Fruit fly (Drosophila melanogaster) whole organism, prepupa: ENCODE measurements around the gene Ir64a.
A peak's percentile ranks its signal among the peaks of the same experiment; 100 is the strongest.

Experiments used
- CG10669 ChIP-seq: fragments of 200-800 bp; sonication (Bioruptor generic); optimal IDR thresholded peaks from 3 replicates; lab custom pipeline; 2018; ENCODE audit warnings: missing biosample characterization, mild to moderate bottlenecking, missing genetic modification characterization, moderate library complexity
- CG11294 ChIP-seq: fragments of 200-800 bp; sonication (Bioruptor generic); IDR thresholded peaks from 2 replicates; pipeline ENCODE4 v1.3.6; 2022; ENCODE audit warnings: missing biosample characterization, missing genetic modification characterization
- CG11762 ChIP-seq: fragments of 200-800 bp; sonication (Bioruptor generic); optimal IDR thresholded peaks from 3 replicates; lab custom pipeline; 2016; ENCODE audit warnings: missing biosample characterization, missing genetic modification characterization; ENCODE audit not compliant: insufficient read depth
- CG11902 ChIP-seq: fragments of 200-800 bp; sonication (Bioruptor generic); optimal IDR thresholded peaks from 3 replicates; lab custom pipeline; 2016; ENCODE audit warnings: missing biosample characterization, missing genetic modification characterization
- CG15336 ChIP-seq: fragments of 200-800 bp; sonication (Bioruptor generic); IDR thresholded peaks from 2 replicates; pipeline ENCODE4 v1.3.6; 2022; ENCODE audit warnings: missing biosample characterization, missing genetic modification characterization
- CG1621 ChIP-seq: fragments of 200-800 bp; sonication (Bioruptor generic); optimal IDR thresholded peaks from 3 replicates; lab custom pipeline; 2018; ENCODE audit warnings: missing biosample characterization, mild to moderate bottlenecking, missing genetic modification characterization
- CG16779 ChIP-seq: fragments of 200-800 bp; sonication (Bioruptor generic); optimal IDR thresholded peaks from 3 replicates; lab custom pipeline; 2017; ENCODE audit warnings: missing biosample characterization, mild to moderate bottlenecking, missing genetic modification characterization
- CG3032 ChIP-seq: fragments of 200-800 bp; optimal IDR thresholded peaks from 2 replicates; lab custom pipeline; 2019; ENCODE audit warnings: missing biosample characterization, mild to moderate bottlenecking, missing genetic modification characterization, moderate library complexity
- CG31627 ChIP-seq: fragments of 200-800 bp; sonication (Bioruptor generic); optimal IDR thresholded peaks from 3 replicates; lab custom pipeline; 2016; ENCODE audit warnings: missing biosample characterization, missing genetic modification characterization
- CG3919 ChIP-seq: fragments of 200-800 bp; sonication (Bioruptor generic); optimal IDR thresholded peaks from 3 replicates; lab custom pipeline; 2016; ENCODE audit warnings: missing biosample characterization, missing genetic modification characterization
- CG4318 ChIP-seq: fragments of 200-800 bp; sonication (Bioruptor generic); optimal IDR thresholded peaks from 3 replicates; lab custom pipeline; 2017; ENCODE audit warnings: missing biosample characterization, mild to moderate bottlenecking, missing genetic modification characterization
- CG6163 ChIP-seq: fragments of 200-800 bp; sonication (Bioruptor generic); IDR thresholded peaks from 3 replicates; pipeline ENCODE4 v1.3.6; 2022; ENCODE audit warnings: missing biosample characterization, missing genetic modification characterization
- CG6276 ChIP-seq: fragments of 200-800 bp; sonication (Bioruptor generic); optimal IDR thresholded peaks from 2 replicates; lab custom pipeline; 2017; ENCODE audit warnings: missing biosample characterization, mild to moderate bottlenecking, missing genetic modification characterization
- CG6792 ChIP-seq: fragments of 200-800 bp; sonication (Bioruptor generic); optimal IDR thresholded peaks from 3 replicates; lab custom pipeline; 2016; ENCODE audit warnings: missing biosample characterization, missing genetic modification characterization
- CG6808 ChIP-seq: fragments of 200-800 bp; sonication (Bioruptor generic); optimal IDR thresholded peaks from 3 replicates; lab custom pipeline; 2017; ENCODE audit warnings: missing biosample characterization, missing genetic modification characterization, mild to moderate bottlenecking, moderate library complexity, missing genetic modification reagents
- CG6854 ChIP-seq: fragments of 200-800 bp; sonication (Bioruptor generic); optimal IDR thresholded peaks from 2 replicates; lab custom pipeline; 2017; ENCODE audit warnings: missing biosample characterization, mild to moderate bottlenecking, missing genetic modification characterization
- CG7368 ChIP-seq: fragments of 200-800 bp; sonication (Bioruptor generic); optimal IDR thresholded peaks from 3 replicates; lab custom pipeline; 2016; ENCODE audit warnings: missing biosample characterization, missing genetic modification characterization
- CG8119 ChIP-seq: fragments of 200-800 bp; sonication (Bioruptor generic); IDR thresholded peaks from 3 replicates; pipeline ENCODE4 v1.3.6; 2022; ENCODE audit warnings: missing biosample characterization, missing genetic modification characterization
- CG8319 ChIP-seq: fragments of 200-800 bp; sonication (Bioruptor generic); optimal IDR thresholded peaks from 3 replicates; lab custom pipeline; 2016; ENCODE audit warnings: missing biosample characterization, missing genetic modification characterization
- CG8632 ChIP-seq: fragments of 200-800 bp; sonication (Bioruptor generic); optimal IDR thresholded peaks from 3 replicates; lab custom pipeline; 2016; ENCODE audit warnings: missing biosample characterization, missing genetic modification characterization
- Eip75B ChIP-seq: fragments of 200-800 bp; sonication (Bioruptor generic); optimal IDR thresholded peaks from 3 replicates; lab custom pipeline; 2016; ENCODE audit warnings: missing biosample characterization, missing genetic modification characterization
- Eip78C ChIP-seq: fragments of 200-800 bp; sonication (Bioruptor generic); peaks from one replicate; lab custom pipeline; 2016; ENCODE audit warnings: missing biosample characterization, missing genetic modification characterization
- Ets21C ChIP-seq: fragments of 200-800 bp; sonication (Bioruptor generic); optimal IDR thresholded peaks from 3 replicates; lab custom pipeline; 2016; ENCODE audit warnings: missing biosample characterization, missing genetic modification characterization
- Ets96B ChIP-seq: fragments of 200-800 bp; optimal IDR thresholded peaks from 2 replicates; lab custom pipeline; 2019; ENCODE audit warnings: missing biosample characterization, mild to moderate bottlenecking, missing genetic modification characterization, moderate library complexity
- Gug ChIP-seq: fragments of 200-800 bp; sonication (Bioruptor generic); IDR thresholded peaks from 2 replicates; pipeline ENCODE4 v1.3.6; 2022; ENCODE audit warnings: missing biosample characterization, missing genetic modification characterization
- Hr38 ChIP-seq: sonication (Bioruptor generic); optimal IDR thresholded peaks from 2 replicates; lab custom pipeline; 2016; ENCODE audit warnings: missing biosample characterization, missing genetic modification characterization
- Hr39 ChIP-seq: fragments of 200-800 bp; sonication (Bioruptor generic); optimal IDR thresholded peaks from 2 replicates; lab custom pipeline; 2016; ENCODE audit warnings: missing biosample characterization, missing genetic modification characterization
- Hr4 ChIP-seq: fragments of 200-800 bp; sonication (Bioruptor generic); optimal IDR thresholded peaks from 3 replicates; lab custom pipeline; 2016; ENCODE audit warnings: missing biosample characterization, missing genetic modification characterization
- Lpt ChIP-seq: fragments of 200-800 bp; sonication (Bioruptor generic); optimal IDR thresholded peaks from 3 replicates; lab custom pipeline; 2016; ENCODE audit warnings: missing biosample characterization, missing genetic modification characterization
- Met ChIP-seq: fragments of 200-800 bp; sonication (Bioruptor generic); optimal IDR thresholded peaks from 3 replicates; lab custom pipeline; 2016; ENCODE audit warnings: missing biosample characterization, missing genetic modification characterization
- Smox ChIP-seq: fragments of 200-800 bp; sonication (Bioruptor generic); optimal IDR thresholded peaks from 3 replicates; lab custom pipeline; 2016; ENCODE audit warnings: missing biosample characterization, missing genetic modification characterization
- Sox102F ChIP-seq: fragments of 200-800 bp; sonication (Bioruptor generic); optimal IDR thresholded peaks from 2 replicates; lab custom pipeline; 2016; ENCODE audit warnings: missing biosample characterization, mild to moderate bottlenecking, missing genetic modification characterization
- Sox14 ChIP-seq: fragments of 200-800 bp; sonication (Bioruptor generic); optimal IDR thresholded peaks from 3 replicates; lab custom pipeline; 2016; ENCODE audit warnings: missing biosample characterization, missing genetic modification characterization
- Sox15 ChIP-seq: fragments of 200-800 bp; sonication (Bioruptor generic); optimal IDR thresholded peaks from 3 replicates; lab custom pipeline; 2016; ENCODE audit warnings: missing biosample characterization, missing genetic modification characterization
- achi ChIP-seq: fragments of 200-800 bp; sonication (Bioruptor generic); optimal IDR thresholded peaks from 3 replicates; lab custom pipeline; 2016; ENCODE audit warnings: missing biosample characterization, missing genetic modification characterization
- acj6 ChIP-seq: fragments of 200-800 bp; sonication (Bioruptor generic); optimal IDR thresholded peaks from 3 replicates; lab custom pipeline; 2016; ENCODE audit warnings: missing biosample characterization, missing genetic modification characterization
- cyc ChIP-seq: fragments of 200-800 bp; sonication (Bioruptor generic); optimal IDR thresholded peaks from 3 replicates; lab custom pipeline; 2016; ENCODE audit warnings: missing biosample characterization, missing genetic modification characterization
- dac ChIP-seq: fragments of 200-800 bp; sonication (Bioruptor generic); optimal IDR thresholded peaks from 2 replicates; lab custom pipeline; 2017; ENCODE audit warnings: missing biosample characterization, mild to moderate bottlenecking, missing genetic modification characterization
- dsx ChIP-seq: fragments of 200-800 bp; optimal IDR thresholded peaks from 3 replicates; lab custom pipeline; 2019; ENCODE audit warnings: missing biosample characterization, mild to moderate bottlenecking, missing genetic modification characterization, moderate library complexity; ENCODE audit not compliant: poor library complexity, severe bottlenecking
- esn ChIP-seq: fragments of 200-800 bp; sonication (Bioruptor generic); optimal IDR thresholded peaks from 2 replicates; lab custom pipeline; 2016; ENCODE audit warnings: missing biosample characterization, mild to moderate bottlenecking, missing genetic modification characterization, moderate library complexity
- fd59A ChIP-seq: fragments of 200-800 bp; sonication (Bioruptor generic); optimal IDR thresholded peaks from 2 replicates; lab custom pipeline; 2017; ENCODE audit warnings: missing biosample characterization, mild to moderate bottlenecking, missing genetic modification characterization, missing genetic modification reagents
- fd85E ChIP-seq: fragments of 200-800 bp; sonication (Bioruptor generic); optimal IDR thresholded peaks from 3 replicates; lab custom pipeline; 2016; ENCODE audit warnings: missing biosample characterization, missing genetic modification characterization
- fkh ChIP-seq: fragments of 200-800 bp; sonication (Bioruptor generic); optimal IDR thresholded peaks from 3 replicates; lab custom pipeline; 2017; ENCODE audit warnings: missing biosample characterization, mild to moderate bottlenecking, missing genetic modification characterization, moderate library complexity
- lz ChIP-seq: fragments of 200-800 bp; sonication (Bioruptor generic); optimal IDR thresholded peaks from 3 replicates; lab custom pipeline; 2016; ENCODE audit warnings: missing biosample characterization, missing genetic modification characterization
- net ChIP-seq: fragments of 200-800 bp; sonication (Bioruptor generic); optimal IDR thresholded peaks from 3 replicates; lab custom pipeline; 2016; ENCODE audit warnings: missing biosample characterization, missing genetic modification characterization
- pdm3 ChIP-seq: fragments of 200-800 bp; sonication (Bioruptor generic); optimal IDR thresholded peaks from 3 replicates; lab custom pipeline; 2016; ENCODE audit warnings: missing biosample characterization, missing genetic modification characterization
- salr ChIP-seq, 2 experiments: fragments of 200-800 bp; sonication (Bioruptor generic); optimal IDR thresholded peaks; 3 replicates each; lab custom pipeline; 2016 to 2018; ENCODE audit warnings: missing biosample characterization in 2 of 2, missing genetic modification characterization in 2 of 2, mild to moderate bottlenecking in 1 of 2
- spab ChIP-seq: fragments of 200-800 bp; sonication (Bioruptor generic); optimal IDR thresholded peaks from 2 replicates; lab custom pipeline; 2017; ENCODE audit warnings: missing biosample characterization, mild to moderate bottlenecking, missing genetic modification characterization, missing genetic modification reagents
- ss ChIP-seq, 2 experiments: fragments of 200-800 bp; sonication (Bioruptor generic); optimal IDR thresholded peaks; 2 replicates in 1 of 2; 3 replicates in 1 of 2; lab custom pipeline; 2017 to 2018; ENCODE audit warnings: mild to moderate bottlenecking in 2 of 2, missing biosample characterization in 2 of 2, missing genetic modification characterization in 2 of 2, moderate library complexity in 1 of 2
- svp ChIP-seq: fragments of 200-800 bp; sonication (Bioruptor generic); peaks from one replicate; lab custom pipeline; 2016; ENCODE audit warnings: missing biosample characterization, missing genetic modification characterization
- vri ChIP-seq: fragments of 200-800 bp; sonication (Bioruptor generic); optimal IDR thresholded peaks from 3 replicates; lab custom pipeline; 2016; ENCODE audit warnings: missing biosample characterization, mild to moderate bottlenecking, missing genetic modification characterization

Gene Ir64a

DNA sequence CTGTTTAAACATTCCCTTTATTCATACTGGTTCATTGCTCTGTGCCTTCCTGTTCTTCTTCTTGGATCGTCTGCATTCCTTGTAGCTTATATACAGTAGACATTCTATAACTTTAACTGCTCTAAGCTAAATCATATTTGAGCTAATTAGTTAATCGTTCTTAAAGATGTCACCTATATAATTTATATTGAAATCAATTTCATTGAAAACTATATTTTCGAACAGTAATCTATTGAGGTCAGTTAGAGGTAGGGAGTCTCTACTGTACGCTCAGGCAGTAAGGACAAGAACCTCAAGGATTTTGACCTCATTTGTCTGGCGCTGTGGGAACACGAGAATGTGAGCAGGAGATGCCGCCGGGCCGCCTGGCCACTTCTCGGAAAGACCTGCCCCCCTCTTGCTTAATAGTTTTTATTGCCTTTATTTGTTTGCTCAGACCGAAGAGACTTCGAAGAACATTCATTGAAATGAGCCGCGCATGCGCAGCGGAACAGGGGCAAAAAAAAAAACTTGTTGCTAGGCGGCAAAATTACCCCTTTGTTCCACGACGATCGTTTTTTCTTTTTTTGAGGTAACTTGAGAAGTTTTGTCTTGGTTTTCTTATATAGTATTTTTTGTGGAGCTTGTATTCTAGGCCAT lies 29.8 kb downstream of the Ir64a start:
- TF ChIP-seq CG6163 (GFP tag; lab: Robert Waterston, UW) (peak; percentile 89), Sox15 (GFP tag; lab: Kevin White, UChicago) (peak; percentile 40), CG3919 (peak; percentile 88), CG6276 (GFP tag; lab: Kevin White, UChicago) (no peak), esn (GFP tag; lab: Kevin White, UChicago) (peak; percentile 73), CG6792 (peak; percentile 77), lz (peak; percentile 60), spab (peak; percentile 92), acj6 (peak; percentile 78), CG8632 (peak; percentile 73), CG8319 (GFP tag; lab: Kevin White, UChicago) (peak; percentile 26), CG10669 (GFP tag; lab: Kevin White, UChicago) (peak; percentile 95), Eip75B (GFP tag; lab: Kevin White, UChicago) (peak; percentile 92), CG4318 (GFP tag; lab: Kevin White, UChicago) (no peak), CG15336 (no peak), Sox14 (GFP tag; lab: Kevin White, UChicago) (peak; percentile 79), vri (GFP tag; lab: Kevin White, UChicago) (peak; percentile 44), ss (GFP tag; optimal IDR thresholded peaks at IDR 0.05; lab: Kevin White, UChicago) (peak; percentile 50 to 75), Hr38 (no peak), pdm3 (peak; percentile 78), Eip78C (GFP tag; lab: Kevin White, UChicago) (peak; percentile 74), Ets96B (tag; lab: Kevin White, UChicago) (peak; percentile 97), dac (GFP tag; lab: Kevin White, UChicago) (no peak), CG16779 (tag; lab: Kevin White, UChicago) (peak; percentile 32), Hr4 (GFP tag; lab: Kevin White, UChicago) (peak; percentile 40), achi (GFP tag; lab: Kevin White, UChicago) (peak; percentile 73), Sox102F (GFP tag; lab: Kevin White, UChicago) (peak; percentile 53), CG31627 (GFP tag; lab: Kevin White, UChicago) (peak; percentile 55), CG6854 (GFP tag; lab: Kevin White, UChicago) (no peak), CG7368 (GFP tag; lab: Kevin White, UChicago) (peak; percentile 78), CG11902 (GFP tag; lab: Kevin White, UChicago) (peak; percentile 42), fd85E (peak; percentile 4), net (GFP tag; lab: Kevin White, UChicago) (peak; percentile 61), Hr39 (GFP tag; lab: Kevin White, UChicago) (peak; percentile 62), CG11762 (GFP tag; lab: Kevin White, UChicago) (peak; percentile 59), fd59A (GFP tag; lab: Kevin White, UChicago) (peak; percentile 92), CG8119 (GFP tag; lab: Robert Waterston, UW) (0 out of 3 replicates have a peak, but pooled peaks have one; percentile 41), fkh (no peak), Smox (GFP tag; lab: Kevin White, UChicago) (peak; percentile 60), cyc (GFP tag; lab: Kevin White, UChicago) (peak; percentile 62), Met (GFP tag; lab: Kevin White, UChicago) (peak; percentile 72), CG1621 (tag; lab: Kevin White, UChicago) (peak; percentile 91), Ets21C (GFP tag; lab: Kevin White, UChicago) (peak; percentile 15), CG6808 (GFP tag; lab: Kevin White, UChicago) (peak; percentile 95), Lpt (GFP tag; lab: Kevin White, UChicago) (peak; percentile 10), salr (GFP tag; optimal IDR thresholded peaks at IDR 0.05; lab: Kevin White, UChicago) (peak; percentile 70 to 89), svp (GFP tag; lab: Kevin White, UChicago) (no peak), dsx (peak; percentile 94), CG11294 (GFP tag; lab: Robert Waterston, UW) (no peak), CG3032 (tag; lab: Kevin White, UChicago) (peak; percentile 96), Gug (GFP tag; lab: Robert Waterston, UW) (0 out of 2 replicates have a peak, but pooled peaks have one; percentile 44)
